Fruit fly (Drosophila melanogaster) whole organism, pupa: ENCODE measurements around the gene CG14312.

Experiments
- CG10348 ChIP-seq: fragments of 200-800 bp; sonication (Bioruptor generic); IDR thresholded peaks from 2 replicates; pipeline ENCODE4 v1.3.6; 2022; ENCODE audit warnings: missing biosample characterization, missing genetic modification characterization
- CG12605 ChIP-seq: fragments of 200-800 bp; sonication (Bioruptor generic); IDR thresholded peaks from 2 replicates; pipeline ENCODE4 v1.3.6; 2022; ENCODE audit warnings: missing biosample characterization, missing genetic modification characterization
- CG13204 ChIP-seq: fragments of 200-800 bp; sonication (Bioruptor generic); optimal IDR thresholded peaks from 2 replicates; lab custom pipeline; 2018; ENCODE audit warnings: missing biosample characterization, mild to moderate bottlenecking, missing genetic modification characterization, moderate library complexity
- CG14655 ChIP-seq: fragments of 200-800 bp; sonication (Bioruptor generic); optimal IDR thresholded peaks from 3 replicates; lab custom pipeline; 2017; ENCODE audit warnings: mild to moderate bottlenecking, missing biosample characterization, missing genetic modification reagents, missing genetic modification characterization
- CG15710 ChIP-seq: fragments of 200-800 bp; sonication (Bioruptor generic); optimal IDR thresholded peaks from 2 replicates; lab custom pipeline; 2018; ENCODE audit warnings: missing biosample characterization, mild to moderate bottlenecking, missing genetic modification characterization, moderate library complexity
- CG17806 ChIP-seq: fragments of 200-800 bp; sonication (Bioruptor generic); optimal IDR thresholded peaks from 2 replicates; lab custom pipeline; 2018; ENCODE audit warnings: missing biosample characterization, mild to moderate bottlenecking, missing genetic modification characterization, moderate library complexity
- CG32121 ChIP-seq: fragments of 200-800 bp; sonication (Bioruptor generic); IDR thresholded peaks from 2 replicates; pipeline ENCODE4 v1.3.6; 2022; ENCODE audit warnings: missing biosample characterization, missing genetic modification characterization
- CG34367 ChIP-seq: fragments of 200-800 bp; sonication (Bioruptor generic); optimal IDR thresholded peaks from 2 replicates; lab custom pipeline; 2018; ENCODE audit warnings: missing biosample characterization, mild to moderate bottlenecking, missing genetic modification characterization
- CG4496 ChIP-seq: fragments of 200-800 bp; sonication (Bioruptor generic); IDR thresholded peaks from 3 replicates; pipeline ENCODE4 v1.3.6; 2022; ENCODE audit warnings: missing biosample characterization, missing genetic modification characterization
- CG8159 ChIP-seq: fragments of 200-800 bp; sonication (Bioruptor generic); optimal IDR thresholded peaks from 3 replicates; lab custom pipeline; 2018; ENCODE audit warnings: missing biosample characterization, mild to moderate bottlenecking, missing genetic modification characterization, moderate library complexity
- CG8301 ChIP-seq: fragments of 200-800 bp; sonication (Bioruptor generic); optimal IDR thresholded peaks from 2 replicates; lab custom pipeline; 2018; ENCODE audit warnings: missing biosample characterization, mild to moderate bottlenecking, missing genetic modification characterization
- CG9948 ChIP-seq: fragments of 200-800 bp; sonication (Bioruptor generic); optimal IDR thresholded peaks from 2 replicates; lab custom pipeline; 2018; ENCODE audit warnings: missing biosample characterization, mild to moderate bottlenecking, missing genetic modification characterization, moderate library complexity
- D1 ChIP-seq: fragments of 200-800 bp; sonication (Bioruptor generic); optimal IDR thresholded peaks from 2 replicates; lab custom pipeline; 2018; ENCODE audit warnings: missing biosample characterization, mild to moderate bottlenecking, missing genetic modification characterization, moderate library complexity
- EcR ChIP-seq: fragments of 200-800 bp; sonication (Bioruptor generic); optimal IDR thresholded peaks from 3 replicates; lab custom pipeline; 2019; ENCODE audit warnings: missing biosample characterization, missing genetic modification characterization, mild to moderate bottlenecking, moderate library complexity, missing genetic modification reagents
- Ets98B ChIP-seq: fragments of 200-800 bp; sonication (Bioruptor generic); IDR thresholded peaks from 2 replicates; pipeline ENCODE4 v1.3.6; 2022; ENCODE audit warnings: missing biosample characterization, missing genetic modification characterization
- Pif1A ChIP-seq: fragments of 200-800 bp; sonication (Bioruptor generic); optimal IDR thresholded peaks from 3 replicates; lab custom pipeline; 2016; ENCODE audit warnings: missing biosample characterization, missing genetic modification characterization
- Pif1B ChIP-seq: fragments of 200-800 bp; sonication (Bioruptor generic); optimal IDR thresholded peaks from 3 replicates; lab custom pipeline; 2016; ENCODE audit warnings: missing biosample characterization, missing genetic modification characterization
- Snoo ChIP-seq: fragments of 200-800 bp; sonication (Bioruptor generic); optimal IDR thresholded peaks from 3 replicates; lab custom pipeline; 2017; ENCODE audit warnings: missing biosample characterization, mild to moderate bottlenecking, missing genetic modification characterization, inconsistent platforms
- fd96Ca ChIP-seq: fragments of 200-800 bp; sonication (Bioruptor generic); IDR thresholded peaks from 3 replicates; pipeline ENCODE4 v1.3.6; 2022; ENCODE audit warnings: missing biosample characterization, missing genetic modification characterization
- gl ChIP-seq: fragments of 200-800 bp; sonication (Bioruptor generic); optimal IDR thresholded peaks from 2 replicates; lab custom pipeline; 2018; ENCODE audit warnings: missing biosample characterization, mild to moderate bottlenecking, missing genetic modification characterization
- rn ChIP-seq: fragments of 200-800 bp; sonication (Bioruptor generic); IDR thresholded peaks from 2 replicates; pipeline ENCODE4 v1.3.6; 2022; ENCODE audit warnings: missing biosample characterization, missing genetic modification characterization

Gene CG14312

dm6 chr3R:18296084-18296483, 12.8 kb upstream of the CG14312 start:
- no peak for TF ChIP-seq Pif1A
- TF ChIP-seq rn (GFP tag; lab: Robert Waterston, UW) = no peak
- no peak for TF ChIP-seq CG9948 (tag; lab: Kevin White, UChicago)
- no peak for TF ChIP-seq CG17806
- TF ChIP-seq CG15710 = no peak
- no peak for TF ChIP-seq CG8301 (tag; lab: Kevin White, UChicago)
- no peak for TF ChIP-seq Snoo (tag; lab: Kevin White, UChicago)
- no peak for TF ChIP-seq CG34367 (tag; lab: Kevin White, UChicago)
- no peak for TF ChIP-seq CG4496
- no peak for TF ChIP-seq CG12605 (GFP tag; lab: Robert Waterston, UW)

- no peak for TF ChIP-seq CG14655
- peak; percentile 1 for TF ChIP-seq Pif1B
- peak; percentile 57 for TF ChIP-seq CG8159 (tag; lab: Kevin White, UChicago)
- TF ChIP-seq CG17806 = peak; percentile 39
- no peak for TF ChIP-seq D1 (tag; lab: Kevin White, UChicago)
- TF ChIP-seq CG12605 (GFP tag; lab: Robert Waterston, UW) = no peak
- peak; percentile 55; the same call in 1 of the 2 replicates for TF ChIP-seq CG32121
- peak; percentile 52 for TF ChIP-seq CG15710
- TF ChIP-seq Pif1A = peak; percentile 46
- peak; percentile 48 for TF ChIP-seq CG8301 (tag; lab: Kevin White, UChicago)
- TF ChIP-seq CG9948 (tag; lab: Kevin White, UChicago) = peak; percentile 41
- TF ChIP-seq EcR (GFP tag; lab: Kevin White, UChicago) = peak; percentile 46
- TF ChIP-seq CG13204 (GFP tag; lab: Kevin White, UChicago) = no peak
Measured at dm6 chr3R:18295262-18295944, 12.1 kb upstream of the CG14312 start.

DNA sequence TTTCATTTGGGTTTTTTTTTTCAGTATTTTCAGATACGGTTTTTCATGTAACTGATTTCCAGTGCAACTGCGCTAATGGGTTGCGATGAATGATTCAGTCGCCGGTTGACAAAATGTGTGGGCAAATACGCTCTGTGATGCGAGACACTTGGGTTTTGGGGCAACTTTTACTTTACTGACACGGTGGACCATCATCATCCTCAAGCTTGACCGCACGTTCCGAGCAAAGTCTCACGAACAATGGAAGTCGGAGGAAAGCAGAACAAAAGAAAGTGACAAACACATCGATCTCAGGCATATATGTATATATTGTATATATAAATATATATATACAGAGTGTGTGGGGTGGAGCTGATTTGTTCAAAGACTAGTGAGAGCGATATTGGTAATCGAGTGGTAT, 11.2 kb upstream of the CG14312 start:
- TF ChIP-seq CG4496 = peak; percentile 36; the same call in 1 of the 3 replicates
- no peak for TF ChIP-seq CG9948 (tag; lab: Kevin White, UChicago)
- TF ChIP-seq CG10348 (GFP tag; lab: Robert Waterston, UW) = no peak
- TF ChIP-seq EcR (GFP tag; lab: Kevin White, UChicago) = peak; percentile 9
- TF ChIP-seq CG14655 = no peak
- TF ChIP-seq, all 21 proteins: peak for 2

DNA sequence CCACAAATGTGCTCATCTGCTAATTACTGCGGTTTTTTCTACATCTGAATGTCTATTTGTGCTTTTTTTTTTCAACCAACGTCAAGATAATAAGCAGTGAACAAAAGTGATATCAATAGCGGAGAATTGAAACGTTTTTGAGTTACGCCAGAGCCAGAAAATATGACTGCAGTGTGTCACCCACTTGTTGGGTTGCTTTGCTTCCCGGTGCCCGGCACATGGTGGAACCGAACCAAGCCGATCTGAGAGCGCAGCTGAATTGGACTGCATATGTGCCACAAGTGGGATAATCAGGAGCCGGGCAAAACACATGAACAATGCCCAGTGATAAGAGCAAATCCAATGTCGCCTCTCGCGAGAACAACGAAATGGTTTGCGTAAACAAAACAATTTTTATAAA, 9.0 kb upstream of the CG14312 start:
- no peak for TF ChIP-seq Ets98B (GFP tag; lab: Robert Waterston, UW)
- no peak for TF ChIP-seq CG34367 (tag; lab: Kevin White, UChicago)
- TF ChIP-seq EcR (GFP tag; lab: Kevin White, UChicago) = no peak
- TF ChIP-seq CG8159 (tag; lab: Kevin White, UChicago) = no peak
- no peak for TF ChIP-seq CG32121
- TF ChIP-seq gl (tag; lab: Kevin White, UChicago) = no peak
- no peak for TF ChIP-seq CG17806
- no peak for TF ChIP-seq Pif1A
- TF ChIP-seq Pif1B = no peak
- TF ChIP-seq D1 (tag; lab: Kevin White, UChicago) = no peak
- TF ChIP-seq CG8301 (tag; lab: Kevin White, UChicago) = no peak
- no peak for TF ChIP-seq fd96Ca
- no peak for TF ChIP-seq CG13204 (GFP tag; lab: Kevin White, UChicago)
- no peak for TF ChIP-seq CG10348 (GFP tag; lab: Robert Waterston, UW)

- TF ChIP-seq CG13204 (GFP tag; lab: Kevin White, UChicago) = no peak
Measured at dm6 chr3R:18291831-18292230, 8.5 kb upstream of the CG14312 start.

DNA sequence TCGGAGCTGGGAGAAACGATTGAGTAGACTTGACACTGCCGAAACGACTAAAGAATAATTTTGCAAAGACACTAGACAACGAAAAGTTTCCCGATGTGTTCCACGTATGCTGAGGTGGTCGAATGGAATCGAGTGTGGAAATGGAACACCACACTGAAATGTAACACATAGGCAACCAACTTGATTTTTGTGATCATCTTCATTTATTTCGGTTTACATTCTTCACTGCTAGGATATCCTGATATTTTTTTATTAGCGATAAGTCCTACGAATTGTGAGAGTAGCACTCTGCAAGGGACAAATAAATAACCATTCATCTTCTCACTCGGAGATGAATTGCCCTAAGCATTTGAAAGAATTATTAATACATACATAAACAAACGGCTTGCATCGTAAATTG, 5.3 kb upstream of the CG14312 start, which contains the start of gene CG7131:
CG7131 (minus strand) TSS at position 101 of the 400 bp plus-strand sequence.
- TF ChIP-seq CG12605 (GFP tag; lab: Robert Waterston, UW) = no peak
- TF ChIP-seq CG8301 (tag; lab: Kevin White, UChicago) = no peak
- no peak for TF ChIP-seq CG32121
- no peak for TF ChIP-seq Ets98B (GFP tag; lab: Robert Waterston, UW)
- TF ChIP-seq CG17806 = no peak
- no peak for TF ChIP-seq CG14655
- TF ChIP-seq CG13204 (GFP tag; lab: Kevin White, UChicago) = no peak

DNA sequence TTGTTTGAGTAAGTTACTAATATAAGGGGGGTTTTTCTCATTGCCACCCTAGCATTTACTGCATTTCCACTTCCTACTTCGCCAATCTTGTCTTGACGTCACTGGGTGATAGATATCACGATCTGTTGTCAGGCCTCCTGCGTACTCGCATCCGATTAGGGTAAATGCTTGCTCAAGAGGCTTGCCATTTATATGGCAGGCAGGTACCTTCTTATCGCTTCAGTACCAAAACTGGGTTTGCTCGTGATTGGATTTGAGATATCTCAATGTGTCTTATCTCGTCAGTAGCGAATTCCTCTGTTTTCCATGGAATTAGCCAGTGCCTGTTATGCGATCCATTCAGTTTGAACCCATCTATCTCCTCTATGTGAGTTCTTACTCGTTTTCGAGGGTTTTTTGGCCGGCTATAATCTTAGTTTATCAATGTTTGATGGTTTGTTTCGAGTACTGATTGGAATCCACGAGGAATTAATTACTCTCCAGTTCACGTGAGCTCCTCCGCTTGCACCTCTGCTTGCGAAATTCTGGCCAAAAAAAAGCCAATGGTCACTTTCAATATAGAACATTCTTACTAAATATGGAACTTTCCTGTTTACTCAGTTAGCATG, 2.4 kb downstream of the CG14312 start:
- TF ChIP-seq Pif1A (no peak), CG14655 (no peak), CG4496 (no peak), CG8301 (tag; lab: Kevin White, UChicago) (no peak), gl (tag; lab: Kevin White, UChicago) (no peak), EcR (GFP tag; lab: Kevin White, UChicago) (no peak), fd96Ca (no peak), Snoo (tag; lab: Kevin White, UChicago) (no peak), CG12605 (GFP tag; lab: Robert Waterston, UW) (no peak), Pif1B (no peak), rn (GFP tag; lab: Robert Waterston, UW) (no peak), CG32121 (no peak), CG10348 (GFP tag; lab: Robert Waterston, UW) (no peak), CG17806 (no peak), CG15710 (no peak)
